Worm (Caenorhabditis elegans) whole organism, mixed stage, embryonic: ENCODE results near the gene pmpl-1.
A peak's percentile ranks its signal among the peaks of the same experiment; 100 is the strongest.

Source experiments
- M03D4.4 ChIP-seq: sonication (generic microtip); optimal IDR thresholded peaks from 2 replicates; lab custom pipeline; 2017; ENCODE audit warnings: mild to moderate bottlenecking, missing genetic modification characterization, missing compliant biosample characterization
- bed-3 ChIP-seq: fragments of 200-800 bp; sonication (Bioruptor generic); optimal IDR thresholded peaks from 3 replicates; lab custom pipeline; 2018; ENCODE audit warnings: mild to moderate bottlenecking, missing genetic modification characterization, moderate library complexity, missing compliant biosample characterization
- blmp-1 ChIP-seq: fragments of 150-350 bp; optimal IDR thresholded peaks from 2 replicates; lab custom pipeline; 2014; ENCODE audit warnings: missing biosample characterization, missing genetic modification characterization
- ceh-39 ChIP-seq: fragments of 150-350 bp; optimal IDR thresholded peaks from 2 replicates; lab custom pipeline; 2014; ENCODE audit warnings: missing biosample characterization, missing genetic modification characterization
- ceh-43 ChIP-seq: fragments of 200-800 bp; sonication (Bioruptor generic); optimal IDR thresholded peaks from 2 replicates; lab custom pipeline; 2018; ENCODE audit warnings: mild to moderate bottlenecking, missing genetic modification characterization, moderate library complexity, missing compliant biosample characterization
- ceh-83 ChIP-seq: fragments of 200-800 bp; sonication (Bioruptor generic); optimal IDR thresholded peaks from 2 replicates; lab custom pipeline; 2018; ENCODE audit warnings: mild to moderate bottlenecking, missing genetic modification characterization, missing compliant biosample characterization
- ces-1 ChIP-seq: fragments of 150-350 bp; optimal IDR thresholded peaks from 2 replicates; lab custom pipeline; 2014; ENCODE audit warnings: missing biosample characterization, missing genetic modification reagents, missing genetic modification characterization
- cnd-1 ChIP-seq: fragments of 200-800 bp; sonication (Bioruptor generic); optimal IDR thresholded peaks from 2 replicates; lab custom pipeline; 2018; ENCODE audit warnings: mild to moderate bottlenecking, missing genetic modification characterization, missing compliant biosample characterization
- drap-1 ChIP-seq: fragments of 200-800 bp; sonication (Bioruptor generic); optimal IDR thresholded peaks from 3 replicates; lab custom pipeline; 2018; ENCODE audit warnings: mild to moderate bottlenecking, missing genetic modification characterization, missing compliant biosample characterization
- elt-1 ChIP-seq: sonication (generic microtip); optimal IDR thresholded peaks from 2 replicates; lab custom pipeline; 2017; ENCODE audit warnings: missing genetic modification characterization, mild to moderate bottlenecking, missing compliant biosample characterization, antibody characterized with exemption, moderate library complexity, borderline replicate concordance; ENCODE audit not compliant: insufficient read depth
- elt-3 ChIP-seq: fragments of 150-350 bp; optimal IDR thresholded peaks from 2 replicates; lab custom pipeline; 2014; ENCODE audit warnings: missing biosample characterization, missing genetic modification characterization
- flh-1 ChIP-seq: fragments of 200-800 bp; sonication (Bioruptor generic); optimal IDR thresholded peaks from 2 replicates; lab custom pipeline; 2018; ENCODE audit warnings: mild to moderate bottlenecking, missing genetic modification characterization, moderate library complexity, missing compliant biosample characterization
- ham-2 ChIP-seq: fragments of 200-800 bp; sonication (Bioruptor generic); optimal IDR thresholded peaks from 2 replicates; lab custom pipeline; 2018; ENCODE audit warnings: mild to moderate bottlenecking, missing genetic modification characterization, missing compliant biosample characterization
- hlh-1 ChIP-seq: fragments of 150-350 bp; optimal IDR thresholded peaks from 2 replicates; lab custom pipeline; 2014; ENCODE audit warnings: missing biosample characterization, missing genetic modification reagents, missing genetic modification characterization
- lin-13 ChIP-seq: fragments of 150-350 bp; optimal IDR thresholded peaks from 2 replicates; lab custom pipeline; 2014; ENCODE audit warnings: missing biosample characterization, missing genetic modification characterization
- lin-32 ChIP-seq: fragments of 200-800 bp; sonication (Bioruptor generic); optimal IDR thresholded peaks from 2 replicates; lab custom pipeline; 2018; ENCODE audit warnings: mild to moderate bottlenecking, missing genetic modification characterization, missing compliant biosample characterization
- lsy-2 ChIP-seq: fragments of 150-350 bp; optimal IDR thresholded peaks from 2 replicates; lab custom pipeline; 2014; ENCODE audit warnings: missing biosample characterization, missing genetic modification characterization
- mab-5 ChIP-seq: fragments of 150-350 bp; optimal IDR thresholded peaks from 2 replicates; lab custom pipeline; 2014; ENCODE audit warnings: missing biosample characterization, missing genetic modification characterization
- mep-1 ChIP-seq: fragments of 150-350 bp; optimal IDR thresholded peaks from 2 replicates; lab custom pipeline; 2017; ENCODE audit warnings: missing biosample characterization, missing genetic modification reagents, missing genetic modification characterization, inconsistent platforms
- mls-2 ChIP-seq: sonication (generic microtip); optimal IDR thresholded peaks from 2 replicates; lab custom pipeline; 2016; ENCODE audit warnings: mild to moderate bottlenecking, missing genetic modification characterization, moderate library complexity, missing compliant biosample characterization
- nhr-12 ChIP-seq: fragments of 150-350 bp; optimal IDR thresholded peaks from 2 replicates; lab custom pipeline; 2014; ENCODE audit warnings: missing biosample characterization, missing genetic modification characterization
- nhr-2 ChIP-seq: fragments of 150-350 bp; optimal IDR thresholded peaks from 2 replicates; lab custom pipeline; 2014; ENCODE audit warnings: missing biosample characterization, missing genetic modification characterization
- nhr-237 ChIP-seq: fragments of 150-350 bp; optimal IDR thresholded peaks from 2 replicates; lab custom pipeline; 2014; ENCODE audit warnings: missing biosample characterization, missing genetic modification characterization
- nhr-28 ChIP-seq: fragments of 150-350 bp; optimal IDR thresholded peaks from 2 replicates; lab custom pipeline; 2014; ENCODE audit warnings: missing biosample characterization, missing genetic modification characterization
- nhr-76 ChIP-seq: sonication (generic microtip); optimal IDR thresholded peaks from 2 replicates; lab custom pipeline; 2017; ENCODE audit warnings: missing biosample characterization, missing genetic modification characterization
- pha-4 ChIP-seq: fragments of 150-350 bp; optimal IDR thresholded peaks from 2 replicates; lab custom pipeline; 2018; ENCODE audit warnings: missing biosample characterization, missing genetic modification reagents, missing genetic modification characterization
- sem-2 ChIP-seq: fragments of 200-800 bp; sonication (Bioruptor generic); optimal IDR thresholded peaks from 2 replicates; lab custom pipeline; 2018; ENCODE audit warnings: mild to moderate bottlenecking, missing genetic modification characterization, missing compliant biosample characterization
- snpc-4 ChIP-seq: fragments of 150-350 bp; optimal IDR thresholded peaks from 2 replicates; lab custom pipeline; 2014; ENCODE audit warnings: missing biosample characterization, missing genetic modification characterization
- sptf-1 ChIP-seq: sonication (generic microtip); optimal IDR thresholded peaks from 2 replicates; lab custom pipeline; 2017; ENCODE audit warnings: mild to moderate bottlenecking, missing genetic modification characterization, moderate library complexity, missing compliant biosample characterization
- tbx-8 ChIP-seq: fragments of 200-800 bp; sonication (Bioruptor generic); optimal IDR thresholded peaks from 2 replicates; lab custom pipeline; 2018; ENCODE audit warnings: mild to moderate bottlenecking, missing genetic modification characterization, moderate library complexity, missing compliant biosample characterization
- unc-120 ChIP-seq: sonication (generic microtip); optimal IDR thresholded peaks from 2 replicates; lab custom pipeline; 2017; ENCODE audit warnings: missing genetic modification characterization, missing compliant biosample characterization; ENCODE audit not compliant: poor library complexity, severe bottlenecking
- unc-39 ChIP-seq: fragments of 150-350 bp; optimal IDR thresholded peaks from 2 replicates; lab custom pipeline; 2014; ENCODE audit warnings: missing biosample characterization, missing genetic modification characterization
- unc-62 ChIP-seq: fragments of 150-350 bp; optimal IDR thresholded peaks from 2 replicates; lab custom pipeline; 2014; ENCODE audit warnings: missing biosample characterization, missing genetic modification reagents, missing genetic modification characterization
- zip-8 ChIP-seq: fragments of 150-350 bp; optimal IDR thresholded peaks from 2 replicates; lab custom pipeline; 2014; ENCODE audit warnings: missing biosample characterization, missing genetic modification characterization
- ztf-11 ChIP-seq: fragments of 150-350 bp; optimal IDR thresholded peaks from 2 replicates; lab custom pipeline; 2014; ENCODE audit warnings: missing biosample characterization, missing genetic modification characterization

Gene pmpl-1

ce11 chrX:3797882-3798281, 10.1 kb downstream of the pmpl-1 start, which contains the start of gene abu-10:
abu-10 (plus strand) TSS chrX:3798182.
- no peak for TF ChIP-seq snpc-4 (tag; lab: Kevin White, UChicago)
- TF ChIP-seq unc-62 (GFP tag; lab: Kevin White, UChicago), result no peak
- no peak for TF ChIP-seq blmp-1 (tag; lab: Kevin White, UChicago)
- TF ChIP-seq pha-4, result no peak
- TF ChIP-seq nhr-12 (tag; lab: Kevin White, UChicago), result no peak
- no peak for TF ChIP-seq ces-1 (GFP tag; lab: Kevin White, UChicago)
- TF ChIP-seq ceh-39 (tag; lab: Kevin White, UChicago), result no peak
- no peak for TF ChIP-seq ztf-11
- TF ChIP-seq ham-2 (GFP tag; lab: Kevin White, UChicago), result no peak

- TF ChIP-seq unc-120 (tag; lab: Kevin White, UChicago), result no peak
- no peak for TF ChIP-seq nhr-28 (tag; lab: Kevin White, UChicago)
- no peak for TF ChIP-seq nhr-12 (tag; lab: Kevin White, UChicago)
- TF ChIP-seq zip-8 (tag; lab: Kevin White, UChicago), result no peak
- TF ChIP-seq mls-2 (tag; lab: Kevin White, UChicago), result no peak
- no peak for TF ChIP-seq sem-2 (GFP tag; lab: Kevin White, UChicago)
- no peak for TF ChIP-seq pha-4
- no peak for TF ChIP-seq flh-1
- no peak for TF ChIP-seq lin-13
- no peak for TF ChIP-seq tbx-8 (GFP tag; lab: Kevin White, UChicago)
- no peak for TF ChIP-seq mep-1 (tag; lab: Kevin White, UChicago)
- no peak for TF ChIP-seq elt-1 (tag; lab: Kevin White, UChicago)
- TF ChIP-seq nhr-237 (tag; lab: Kevin White, UChicago), result no peak
- TF ChIP-seq ceh-39 (tag; lab: Kevin White, UChicago), result no peak
- no peak for TF ChIP-seq elt-3 (tag; lab: Kevin White, UChicago)
These were observed 10.5 kb downstream of the pmpl-1 start for ce11 chrX:3798288-3798687.

ce11 chrX:3802743-3803142, 14.9 kb downstream of the pmpl-1 start:
- TF ChIP-seq unc-62 (GFP tag; lab: Kevin White, UChicago), result no peak
- TF ChIP-seq tbx-8 (GFP tag; lab: Kevin White, UChicago), result no peak
- TF ChIP-seq mep-1 (tag; lab: Kevin White, UChicago), result peak; percentile 26
- TF ChIP-seq mls-2 (tag; lab: Kevin White, UChicago), result peak; percentile 28

ce11 chrX:3803314-3803713, 15.5 kb downstream of the pmpl-1 start, which contains the start of gene F35A5.8:
F35A5.8 (minus strand) TSS chrX:3803464.
- TF ChIP-seq mab-5 (tag; lab: Kevin White, UChicago) (no peak), drap-1 (GFP tag; lab: Kevin White, UChicago) (no peak), snpc-4 (tag; lab: Kevin White, UChicago) (no peak), flh-1 (no peak), ztf-11 (no peak), nhr-2 (tag; lab: Kevin White, UChicago) (no peak), pha-4 (peak; percentile 82), M03D4.4 (no peak), nhr-12 (tag; lab: Kevin White, UChicago) (no peak), lsy-2 (tag; lab: Kevin White, UChicago) (peak; percentile 38), bed-3 (no peak), ham-2 (GFP tag; lab: Kevin White, UChicago) (no peak), mls-2 (tag; lab: Kevin White, UChicago) (no peak), ceh-43 (GFP tag; lab: Kevin White, UChicago) (peak; percentile 9), nhr-237 (tag; lab: Kevin White, UChicago) (peak; percentile 46), blmp-1 (tag; lab: Kevin White, UChicago) (peak; percentile 5), unc-120 (tag; lab: Kevin White, UChicago) (peak; percentile 26), mep-1 (tag; lab: Kevin White, UChicago) (peak; percentile 53), hlh-1 (tag; lab: Kevin White, UChicago) (no peak), nhr-76 (tag; lab: Kevin White, UChicago) (no peak), unc-39 (tag; lab: Kevin White, UChicago) (no peak), sptf-1 (tag; lab: Kevin White, UChicago) (peak; percentile 13), cnd-1 (no peak), lin-32 (GFP tag; lab: Kevin White, UChicago) (no peak), ceh-83 (GFP tag; lab: Kevin White, UChicago) (no peak), zip-8 (tag; lab: Kevin White, UChicago) (no peak), sem-2 (GFP tag; lab: Kevin White, UChicago) (no peak), elt-3 (tag; lab: Kevin White, UChicago) (no peak), lin-13 (peak; percentile 94), nhr-28 (tag; lab: Kevin White, UChicago) (no peak), tbx-8 (GFP tag; lab: Kevin White, UChicago) (no peak), ceh-39 (tag; lab: Kevin White, UChicago) (no peak), unc-62 (GFP tag; lab: Kevin White, UChicago) (peak; percentile 4), elt-1 (tag; lab: Kevin White, UChicago) (no peak), ces-1 (GFP tag; lab: Kevin White, UChicago) (peak; percentile 98)
- TF ChIP-seq, all 35 proteins: peak for 11
